Fruit fly (Drosophila melanogaster): Measurements from ENCODE around the gene CG3402.
A peak's percentile ranks its signal among the peaks of the same experiment; 100 is the strongest.

Gene CG3402

DNA sequence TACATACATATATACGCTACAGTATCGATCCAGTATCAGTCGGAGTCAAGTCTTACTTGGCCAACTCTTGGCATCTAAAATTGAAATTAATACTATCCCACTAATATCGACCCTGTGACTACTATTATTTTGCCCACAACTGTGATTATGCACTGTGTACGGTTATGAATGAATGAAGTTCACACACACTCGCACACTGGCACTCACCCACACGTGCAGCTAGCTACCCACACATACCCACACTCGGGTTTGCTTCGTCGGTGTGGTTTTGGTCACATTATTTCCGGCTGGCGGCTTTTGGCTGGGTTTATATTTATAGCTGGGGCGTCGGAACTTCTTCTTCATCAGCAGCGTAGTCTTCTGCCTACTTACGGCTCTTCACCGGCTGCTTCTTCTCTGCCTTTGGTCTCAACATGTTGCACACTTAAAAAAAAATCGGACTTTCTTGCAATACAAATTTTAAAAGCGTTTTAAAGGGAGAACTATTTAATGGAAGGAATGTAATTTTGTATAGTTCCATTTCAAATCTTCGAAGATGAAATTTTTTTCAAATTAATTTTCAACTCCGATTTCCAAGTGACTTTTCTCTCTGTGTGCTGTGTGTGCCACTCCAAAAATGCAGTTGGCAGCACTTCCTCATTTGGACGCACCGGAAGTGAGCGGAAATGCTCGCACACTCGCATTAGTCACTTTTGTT, 18.2 kb downstream of the CG3402 start (continued):
- TF ChIP-seq CG8944 (GFP tag; optimal IDR thresholded peaks at IDR 0.05) (peak; percentile 91), Meics (GFP tag; optimal IDR thresholded peaks at IDR 0.05) (peak; percentile 78), gcm (GFP tag; optimal IDR thresholded peaks at IDR 0.05) (peak; percentile 91), sc (optimal IDR thresholded peaks at IDR 0.05) (no peak), sc (GFP tag; optimal IDR thresholded peaks at IDR 0.05) (peak; percentile 87), CG31441 (GFP tag; IDR thresholded peaks at IDR 0.05) (peak; percentile 90), CG1024 (GFP tag; IDR thresholded peaks at IDR 0.05) (peak; percentile 88), CG17568 (GFP tag; optimal IDR thresholded peaks at IDR 0.05) (peak; percentile 86), CG1647 (GFP tag; optimal IDR thresholded peaks at IDR 0.05) (peak; percentile 74), dmrt99B (tag; optimal IDR thresholded peaks at IDR 0.05) (peak; percentile 92), Ets65A (GFP tag) (peak; percentile 99), CG12744 (GFP tag; optimal IDR thresholded peaks at IDR 0.05) (peak; percentile 76), Sin3A (optimal IDR thresholded peaks at IDR 0.05) (no peak), dan (GFP tag; IDR thresholded peaks at IDR 0.05) (peak; percentile 87), Deaf1 (tag; optimal IDR thresholded peaks at IDR 0.05) (peak; percentile 61), C15 (GFP tag; IDR thresholded peaks at IDR 0.05) (0 out of 3 replicates have a peak, but pooled peaks have one; percentile 54), pita (GFP tag; optimal IDR thresholded peaks at IDR 0.05) (no peak), CG4707 (GFP tag; optimal IDR thresholded peaks at IDR 0.05) (peak; percentile 84), lmd (GFP tag; IDR thresholded peaks at IDR 0.05) (peak; percentile 89), CG8388 (GFP tag; optimal IDR thresholded peaks at IDR 0.05) (peak; percentile 95), CG11398 (GFP tag; optimal IDR thresholded peaks at IDR 0.05) (peak; percentile 89), CG3995 (GFP tag; optimal IDR thresholded peaks at IDR 0.05) (peak; percentile 14), shn (GFP tag; optimal IDR thresholded peaks at IDR 0.05) (peak; percentile 90), Kr (GFP tag; optimal IDR thresholded peaks at IDR 0.05) (no peak), CG14667 (GFP tag; IDR thresholded peaks at IDR 0.05) (peak; percentile 83), gce (GFP tag; IDR thresholded peaks at IDR 0.05) (peak; percentile 92), lola (GFP tag; optimal IDR thresholded peaks at IDR 0.05) (peak in 1 of 3 experiments; percentile 96), D19A (tag; optimal IDR thresholded peaks at IDR 0.05) (peak; percentile 89), CG17186 (GFP tag; optimal IDR thresholded peaks at IDR 0.05) (peak; percentile 70), knrl (GFP tag; IDR thresholded peaks at IDR 0.05; ENCODE audit: partially characterized antibody) (no peak; the same call in 2 of the 3 replicates), CG13775 (GFP tag; optimal IDR thresholded peaks at IDR 0.05) (peak; percentile 89), CG16779 (GFP tag; IDR thresholded peaks at IDR 0.05) (0 out of 2 replicates have a peak, but pooled peaks have one; percentile 29), Fer1 (GFP tag; optimal IDR thresholded peaks at IDR 0.05) (peak; percentile 75), Ets97D (GFP tag; optimal IDR thresholded peaks at IDR 0.05) (peak; percentile 76), ac (GFP tag; optimal IDR thresholded peaks at IDR 0.05) (peak; percentile 81), CG2129 (GFP tag; IDR thresholded peaks at IDR 0.05; ENCODE audit: partially characterized antibody) (no peak), CG6689 (GFP tag; IDR thresholded peaks at IDR 0.05) (peak; percentile 90), CHES-1-like (GFP tag; optimal IDR thresholded peaks at IDR 0.05) (peak; percentile 91), tll (GFP tag; optimal IDR thresholded peaks at IDR 0.05) (peak in 1 of 2 experiments; percentile 12), NFAT (GFP tag; IDR thresholded peaks at IDR 0.05) (peak; percentile 48; the same call in 1 of the 2 replicates), Adf1 (GFP tag; IDR thresholded peaks at IDR 0.05) (peak; percentile 7; the same call in 1 of the 2 replicates), CG14441 (GFP tag; IDR thresholded peaks at IDR 0.05) (peak; percentile 87), pnt (GFP tag; optimal IDR thresholded peaks at IDR 0.05) (peak; percentile 94), CG1529 (GFP tag; optimal IDR thresholded peaks at IDR 0.05) (peak; percentile 93), Eip74EF (GFP tag; optimal IDR thresholded peaks at IDR 0.05) (peak in 1 of 2 experiments; percentile 94), Abd-B (GFP tag; optimal IDR thresholded peaks at IDR 0.05) (peak; percentile 88), CG3847 (GFP tag; IDR thresholded peaks at IDR 0.05) (peak; percentile 77), Hmx (GFP tag; optimal IDR thresholded peaks at IDR 0.05) (peak; percentile 59), kah (GFP tag; optimal IDR thresholded peaks at IDR 0.05) (peak; percentile 80)

All from whole organism, embryonic.